Worm (Caenorhabditis elegans) whole organism, late embryonic: ENCODE results near the gene Y45G5AM.6.

Source experiments
- ama-1 ChIP-seq: fragments of 150-350 bp; optimal IDR thresholded peaks from 2 replicates; lab custom pipeline; 2014
- ceh-34 ChIP-seq: sonication (generic microtip); optimal IDR thresholded peaks from 2 replicates; lab custom pipeline; 2016; ENCODE audit warnings: mild to moderate bottlenecking, missing genetic modification characterization, missing compliant biosample characterization
- dve-1 ChIP-seq: sonication (generic microtip); optimal IDR thresholded peaks from 2 replicates; lab custom pipeline; 2017; ENCODE audit warnings: antibody characterized with exemption, mild to moderate bottlenecking, missing genetic modification characterization, missing compliant biosample characterization
- fkh-10 ChIP-seq: fragments of 150-350 bp; optimal IDR thresholded peaks from 2 replicates; lab custom pipeline; 2014; ENCODE audit warnings: missing biosample characterization, missing genetic modification reagents, missing genetic modification characterization
- hlh-6 ChIP-seq: sonication (generic microtip); optimal IDR thresholded peaks from 2 replicates; lab custom pipeline; 2016; ENCODE audit warnings: missing genotype, missing genetic modification characterization, missing compliant biosample characterization
- nhr-11 ChIP-seq: fragments of 150-350 bp; optimal IDR thresholded peaks from 2 replicates; lab custom pipeline; 2014; ENCODE audit warnings: missing biosample characterization, missing genetic modification characterization
- pha-2 ChIP-seq: sonication (generic microtip); optimal IDR thresholded peaks from 2 replicates; lab custom pipeline; 2017; ENCODE audit warnings: mild to moderate bottlenecking, missing genetic modification characterization, missing compliant biosample characterization
- pha-4 ChIP-seq: fragments of 150-350 bp; optimal IDR thresholded peaks from 2 replicates; lab custom pipeline; 2018; ENCODE audit warnings: missing biosample characterization, missing genetic modification reagents, missing genetic modification characterization

DNA sequence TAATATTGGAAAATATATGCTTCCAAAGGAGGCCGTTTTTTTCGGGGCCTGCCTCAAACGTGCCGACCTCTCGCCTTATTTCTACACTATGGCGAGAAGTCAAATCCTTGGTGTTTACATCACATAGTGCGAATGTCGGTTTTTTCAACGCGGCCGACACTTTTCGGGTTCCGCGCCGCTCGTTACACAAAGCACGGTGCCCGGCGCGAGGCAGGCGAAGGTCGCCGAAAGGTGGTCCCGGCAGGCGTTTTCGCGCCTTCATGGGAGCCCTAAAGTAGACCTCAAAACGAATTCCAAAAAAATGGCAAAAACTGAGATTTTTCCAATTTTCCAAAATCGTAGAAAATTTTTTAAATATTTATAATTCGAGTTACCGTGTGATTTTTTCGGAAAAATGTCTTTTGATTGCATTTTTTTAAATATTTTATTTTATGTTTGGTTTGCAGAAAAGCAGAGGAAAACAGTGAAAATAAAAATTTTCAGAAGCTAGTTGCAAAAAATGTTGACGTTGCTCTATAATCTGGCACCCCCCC lies 26.5 kb downstream of the Y45G5AM.6 start, which contains the start of gene T05B4.12:
- TF ChIP-seq nhr-11 (tag; lab: Kevin White, UChicago) (no peak), dve-1 (tag; lab: Kevin White, UChicago) (no peak), ceh-34 (no peak), fkh-10 (no peak), hlh-6 (no peak), ama-1 (lab: Kevin White, UChicago) (no peak), pha-2 (tag; lab: Kevin White, UChicago) (no peak), pha-4 (tag; lab: Kevin White, UChicago) (no peak)
